Worm (Caenorhabditis elegans) whole organism, late embryonic: ENCODE measurements around the gene nhr-269.

Experiments
- F13H6.1 ChIP-seq: sonication (generic microtip); optimal IDR thresholded peaks from 2 replicates; lab custom pipeline; 2016; ENCODE audit warnings: missing genetic modification characterization, missing compliant biosample characterization
- ama-1 ChIP-seq: fragments of 150-350 bp; optimal IDR thresholded peaks from 2 replicates; lab custom pipeline; 2014
- pqm-1 ChIP-seq: sonication (generic microtip); optimal IDR thresholded peaks from 2 replicates; lab custom pipeline; 2016; ENCODE audit warnings: missing genetic modification characterization, missing compliant biosample characterization
- rnt-1 ChIP-seq: sonication (generic microtip); optimal IDR thresholded peaks from 2 replicates; lab custom pipeline; 2016; ENCODE audit warnings: missing genetic modification characterization, missing compliant biosample characterization
- unc-42 ChIP-seq: sonication (generic microtip); optimal IDR thresholded peaks from 2 replicates; lab custom pipeline; 2016; ENCODE audit warnings: missing genotype, missing genetic modification characterization, missing compliant biosample characterization

DNA sequence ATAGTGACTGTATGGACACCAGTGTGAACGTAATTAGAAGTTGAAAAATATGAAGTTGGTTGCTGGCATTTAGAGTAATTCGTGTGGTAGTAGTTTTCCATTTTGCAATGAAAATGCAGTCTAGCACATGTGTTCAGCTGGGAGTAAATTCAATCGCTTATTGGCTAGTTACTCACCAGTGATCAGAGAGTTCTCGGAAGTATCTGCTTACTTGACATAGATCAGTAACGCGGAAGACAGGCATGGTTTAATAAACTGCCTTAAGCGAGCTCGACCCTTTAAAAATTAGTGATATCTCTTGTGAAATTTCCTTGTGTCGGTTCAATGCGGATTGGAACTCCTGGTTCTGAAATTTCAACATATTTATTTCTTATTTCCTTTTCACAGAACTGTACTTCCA, 6.6 kb upstream of the nhr-269 start, which contains the start of gene srh-52:
- TF ChIP-seq pqm-1 = no peak
- TF ChIP-seq F13H6.1 = no peak
- TF ChIP-seq unc-42 (tag; lab: Kevin White, UChicago) = no peak
- TF ChIP-seq ama-1 = no peak
- TF ChIP-seq rnt-1 (tag; lab: Kevin White, UChicago) = no peak
